Worm (Caenorhabditis elegans): ENCODE results near the gene str-146.

DNA sequence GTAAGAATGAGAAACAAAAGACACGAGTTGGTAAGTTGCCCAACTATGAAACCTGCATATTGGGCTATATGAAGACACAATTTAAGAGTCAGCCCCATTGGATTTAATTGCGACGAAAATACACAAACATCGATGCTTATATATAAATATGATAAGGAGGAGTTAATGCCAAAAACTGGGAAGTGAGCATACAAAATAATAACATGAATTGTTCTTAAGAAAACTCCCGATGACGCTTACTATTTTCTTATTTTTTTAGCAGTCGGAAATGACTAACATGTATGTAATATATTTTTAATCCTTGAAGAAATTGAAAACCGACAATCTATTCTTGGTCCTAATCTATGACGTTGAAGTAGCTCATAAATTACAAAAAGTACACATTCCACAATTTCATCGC, 23.2 kb downstream of the str-146 start, which contains the start of gene str-144:
- TF ChIP-seq him-1 (tag; optimal IDR thresholded peaks at IDR 0.05) (no peak), dao-5 (tag; optimal IDR thresholded peaks at IDR 0.05) (no peak), W03F9.2 (tag; optimal IDR thresholded peaks at IDR 0.05) (no peak)

Data from whole organism, L4/young adult.